Worm (Caenorhabditis elegans) whole organism, midembryonic: ENCODE measurements around the gene fbxb-118.
A peak's percentile ranks its signal among the peaks of the same experiment; 100 is the strongest.

Experiments
- T22C8.4 ChIP-seq: fragments of 200-800 bp; sonication (Bioruptor generic); IDR thresholded peaks from 2 replicates; pipeline ENCODE4 v1.3.6; 2022; ENCODE audit warnings: missing genetic modification characterization, missing compliant biosample characterization
- cog-1 ChIP-seq: sonication (generic microtip); optimal IDR thresholded peaks from 2 replicates; lab custom pipeline; 2016; ENCODE audit warnings: missing genetic modification characterization, missing compliant biosample characterization
- flt-1 ChIP-seq: fragments of 200-800 bp; sonication (Bioruptor generic); IDR thresholded peaks from 2 replicates; pipeline ENCODE4 v1.3.6; 2022; ENCODE audit warnings: missing genetic modification characterization, missing compliant biosample characterization
- klf-2 ChIP-seq: fragments of 200-800 bp; sonication (Bioruptor generic); conservative IDR thresholded peaks from 2 replicates; pipeline ENCODE4 v1.3.6; 2022; ENCODE audit warnings: missing genetic modification reagents, missing genetic modification characterization, missing compliant biosample characterization
- med-1 ChIP-seq: sonication (generic microtip); optimal IDR thresholded peaks from 2 replicates; lab custom pipeline; 2017; ENCODE audit warnings: missing genetic modification characterization, mild to moderate bottlenecking, missing compliant biosample characterization, antibody characterized with exemption, missing genetic modification reagents; ENCODE audit not compliant: insufficient read depth
- ref-1 ChIP-seq: fragments of 200-800 bp; sonication (Bioruptor generic); conservative IDR thresholded peaks from 2 replicates; pipeline ENCODE4 v1.3.6; 2022; ENCODE audit warnings: missing genetic modification reagents, missing genetic modification characterization, missing compliant biosample characterization
- tab-1 ChIP-seq: fragments of 200-800 bp; sonication (Bioruptor generic); IDR thresholded peaks from 2 replicates; pipeline ENCODE4 v1.3.6; 2022; ENCODE audit warnings: missing genetic modification characterization, missing compliant biosample characterization
- ztf-23 ChIP-seq: fragments of 200-800 bp; sonication (Bioruptor generic); IDR thresholded peaks from 2 replicates; pipeline ENCODE4 v1.3.6; 2022; ENCODE audit warnings: missing genetic modification reagents, missing genetic modification characterization, missing compliant biosample characterization
- ztf-29 ChIP-seq: fragments of 200-800 bp; sonication (Bioruptor generic); IDR thresholded peaks from 2 replicates; pipeline ENCODE4 v1.3.6; 2022; ENCODE audit warnings: missing genetic modification reagents, missing genetic modification characterization, missing compliant biosample characterization

The fbxb-118 gene

ce11 chrII:4082754-4083153 is 18.9 kb upstream of the fbxb-118 start, which contains the start of gene R11F4.2:
Gene R11F4.2 (plus strand): TSS chrII:4083054.
- no peak for TF ChIP-seq med-1 (GFP tag; lab: Kevin White, UChicago)
- TF ChIP-seq T22C8.4 (GFP tag; lab: Robert Waterston, UW) = no peak
- TF ChIP-seq klf-2 (GFP tag; lab: Robert Waterston, UW) = no peak
- no peak for TF ChIP-seq flt-1 (GFP tag; lab: Robert Waterston, UW)
- TF ChIP-seq ztf-23 (GFP tag; lab: Robert Waterston, UW) = no peak
- TF ChIP-seq ztf-29 (GFP tag; lab: Robert Waterston, UW) = no peak
- TF ChIP-seq cog-1 (tag; lab: Kevin White, UChicago) = no peak
- no peak for TF ChIP-seq ref-1 (GFP tag; lab: Robert Waterston, UW)

DNA sequence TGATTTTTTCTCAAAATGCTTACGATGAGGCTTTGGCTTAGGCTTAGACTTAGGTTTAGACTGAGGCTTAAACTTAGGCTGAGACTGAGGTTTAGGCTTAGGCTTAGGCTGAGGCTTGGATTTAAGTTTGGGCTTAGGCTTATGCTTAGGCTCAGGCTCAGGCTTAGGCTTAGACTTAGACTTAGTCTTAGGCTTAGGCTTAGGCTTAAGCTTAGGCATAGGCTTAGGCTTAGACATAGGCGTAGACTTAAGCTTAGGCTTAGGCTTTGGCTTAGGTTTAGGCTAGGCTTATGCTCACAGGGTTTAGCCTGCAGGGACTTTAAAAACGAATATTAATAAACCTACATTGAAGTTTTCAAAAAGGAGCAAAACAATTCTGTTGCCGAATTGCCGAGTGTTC is 18.0 kb upstream of the fbxb-118 start:
- TF ChIP-seq klf-2 (GFP tag; lab: Robert Waterston, UW) (no peak), flt-1 (GFP tag; lab: Robert Waterston, UW) (no peak), ztf-29 (GFP tag; lab: Robert Waterston, UW) (peak; percentile 64; the same call in 1 of the 2 replicates)

- TF ChIP-seq flt-1 (GFP tag; lab: Robert Waterston, UW) (no peak), ref-1 (GFP tag; lab: Robert Waterston, UW) (no peak), ztf-23 (GFP tag; lab: Robert Waterston, UW) (no peak)
Measured at ce11 chrII:4081141-4081540, 17.2 kb upstream of the fbxb-118 start.

DNA sequence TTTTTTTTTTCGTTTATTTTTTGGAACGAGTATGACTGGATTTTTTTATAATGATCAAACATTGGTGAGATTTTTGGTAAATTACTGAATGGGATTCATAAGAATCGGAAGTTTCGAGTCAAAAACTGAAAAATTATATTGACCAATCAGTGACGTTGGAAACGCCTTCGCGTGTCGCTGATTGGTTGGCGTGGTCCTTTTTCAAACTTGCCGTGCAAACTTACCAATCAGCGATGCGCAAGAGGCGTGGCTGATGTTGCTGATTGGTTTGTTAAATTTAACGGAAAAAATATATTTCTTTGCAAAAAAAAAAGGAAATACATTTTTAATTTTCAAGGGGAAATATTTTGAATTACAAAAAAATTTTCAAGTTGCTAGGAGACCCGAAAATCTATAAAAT is 10.8 kb upstream of the fbxb-118 start:
- TF ChIP-seq tab-1 = no peak
- TF ChIP-seq ztf-23 (GFP tag; lab: Robert Waterston, UW) = no peak
- TF ChIP-seq cog-1 (tag; lab: Kevin White, UChicago) = no peak
- TF ChIP-seq T22C8.4 (GFP tag; lab: Robert Waterston, UW) = no peak
- no peak for TF ChIP-seq ztf-29 (GFP tag; lab: Robert Waterston, UW)
- no peak for TF ChIP-seq ref-1 (GFP tag; lab: Robert Waterston, UW)
- TF ChIP-seq flt-1 (GFP tag; lab: Robert Waterston, UW) = no peak

DNA sequence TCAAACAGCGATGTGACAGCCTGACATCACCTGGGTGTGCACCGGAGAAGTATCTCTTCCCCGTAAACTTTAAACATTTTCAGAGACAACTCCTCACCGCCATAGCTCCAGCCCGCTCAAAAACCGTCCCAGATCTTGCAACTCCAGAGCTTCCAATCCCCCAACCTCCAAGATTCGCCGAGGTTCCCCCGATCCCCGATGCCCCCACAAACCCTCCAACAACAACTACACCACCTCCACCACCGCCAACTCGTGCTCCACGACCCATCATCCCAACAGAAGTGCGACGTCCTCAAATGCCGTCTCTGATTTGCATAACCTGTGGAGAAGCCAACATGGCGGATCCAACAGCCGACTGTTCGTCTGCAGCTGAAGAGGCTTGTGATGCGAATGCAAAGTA is 7.2 kb upstream of the fbxb-118 start:
- TF ChIP-seq klf-2 (GFP tag; lab: Robert Waterston, UW) (no peak), ztf-23 (GFP tag; lab: Robert Waterston, UW) (no peak), tab-1 (no peak), cog-1 (tag; lab: Kevin White, UChicago) (no peak), T22C8.4 (GFP tag; lab: Robert Waterston, UW) (no peak), med-1 (GFP tag; lab: Kevin White, UChicago) (no peak), ref-1 (GFP tag; lab: Robert Waterston, UW) (no peak), flt-1 (GFP tag; lab: Robert Waterston, UW) (no peak), ztf-29 (GFP tag; lab: Robert Waterston, UW) (no peak)

DNA sequence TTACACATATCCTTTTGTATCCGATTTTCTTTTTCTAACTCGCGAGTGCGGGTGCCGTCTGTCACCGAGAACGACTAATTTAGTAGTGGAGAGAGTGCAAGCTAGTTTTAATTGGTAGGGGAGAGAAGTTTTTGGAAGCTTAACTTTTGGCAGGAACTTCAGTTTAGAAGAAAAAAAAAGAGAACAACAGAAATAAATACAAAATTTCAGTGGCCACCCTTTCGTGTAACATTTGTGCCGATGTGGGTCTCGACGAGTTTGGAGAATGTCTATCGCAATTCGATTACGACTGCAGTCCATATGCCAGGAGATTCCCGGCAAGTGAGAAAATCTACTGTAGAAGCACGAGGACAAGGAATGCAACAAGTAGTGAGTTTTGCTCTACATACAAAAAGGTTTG is 4.2 kb upstream of the fbxb-118 start:
- no peak for TF ChIP-seq flt-1 (GFP tag; lab: Robert Waterston, UW)
- no peak for TF ChIP-seq klf-2 (GFP tag; lab: Robert Waterston, UW)
- no peak for TF ChIP-seq ztf-29 (GFP tag; lab: Robert Waterston, UW)
- TF ChIP-seq cog-1 (tag; lab: Kevin White, UChicago) = no peak
- no peak for TF ChIP-seq ref-1 (GFP tag; lab: Robert Waterston, UW)

ce11 chrII:4067258-4067657 is 3.4 kb upstream of the fbxb-118 start, which contains the start of gene W06A11.1:
Gene W06A11.1 (plus strand): TSS chrII:4067558.
- TF ChIP-seq ztf-23 (GFP tag; lab: Robert Waterston, UW) (no peak), klf-2 (GFP tag; lab: Robert Waterston, UW) (no peak), flt-1 (GFP tag; lab: Robert Waterston, UW) (no peak)

DNA sequence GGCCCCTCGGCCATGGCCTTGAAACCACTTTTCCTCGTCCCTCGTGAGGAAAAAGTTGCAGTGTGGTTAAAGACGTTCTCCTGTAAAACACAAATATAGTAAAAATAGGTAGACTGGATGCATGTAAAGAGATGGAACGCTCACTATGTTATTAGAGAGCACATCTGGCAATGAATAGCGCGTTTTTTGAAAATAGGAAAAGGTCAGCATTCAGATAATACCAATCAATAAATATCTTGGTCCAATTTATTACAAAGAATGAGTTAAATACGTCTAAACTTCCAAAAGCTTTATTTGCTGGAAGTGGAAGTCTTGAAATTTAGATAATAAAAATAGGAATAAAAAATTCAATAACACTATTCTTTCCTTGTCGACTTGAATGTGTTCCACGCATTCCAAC is 1.4 kb downstream of the fbxb-118 start, which contains the start of gene gadr-4:
gadr-4 (minus strand) TSS at position 101 of the 400 bp plus-strand sequence.
- TF ChIP-seq ztf-23 (GFP tag; lab: Robert Waterston, UW) (no peak), T22C8.4 (GFP tag; lab: Robert Waterston, UW) (no peak), flt-1 (GFP tag; lab: Robert Waterston, UW) (no peak), tab-1 (no peak), med-1 (GFP tag; lab: Kevin White, UChicago) (no peak), ref-1 (GFP tag; lab: Robert Waterston, UW) (no peak), klf-2 (GFP tag; lab: Robert Waterston, UW) (no peak), cog-1 (tag; lab: Kevin White, UChicago) (no peak), ztf-29 (GFP tag; lab: Robert Waterston, UW) (no peak)

DNA sequence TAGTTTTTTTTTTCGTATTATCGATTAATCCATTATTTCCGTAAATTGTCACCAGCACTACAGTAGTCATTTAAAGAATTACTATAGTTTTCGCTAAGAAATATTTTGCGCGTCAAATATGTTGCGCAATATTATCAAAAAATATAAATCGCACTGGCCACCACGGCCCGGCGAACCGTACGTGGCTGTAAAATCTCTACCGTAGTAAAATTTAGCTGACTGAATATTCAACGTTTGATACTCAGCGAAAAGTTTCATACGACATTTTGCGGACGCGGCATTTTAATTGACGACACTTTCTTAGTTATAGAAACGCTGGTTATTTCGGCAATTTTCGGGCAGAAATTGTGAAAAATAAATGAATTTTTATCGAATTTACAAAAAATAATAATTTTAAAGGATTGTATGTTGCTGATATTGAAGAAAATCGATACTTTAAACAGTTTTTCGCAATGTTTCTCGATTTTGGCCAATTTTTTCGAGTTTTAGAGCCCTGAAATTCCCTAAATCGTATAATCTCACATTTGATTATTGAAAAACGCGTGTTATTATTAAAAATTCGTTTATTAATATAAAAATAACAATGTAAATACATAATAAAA is 16.0 kb downstream of the fbxb-118 start:
- TF ChIP-seq flt-1 (GFP tag; lab: Robert Waterston, UW) = peak; percentile 56; the same call in 1 of the 2 replicates
- TF ChIP-seq ztf-23 (GFP tag; lab: Robert Waterston, UW) = peak; percentile 79
- 0 out of 2 replicates have a peak, but pooled peaks have one; percentile 35 for TF ChIP-seq ztf-29 (GFP tag; lab: Robert Waterston, UW)
- TF ChIP-seq klf-2 (GFP tag; lab: Robert Waterston, UW) = 0 out of 2 replicates have a peak, but pooled peaks have one; percentile 55

ce11 chrII:4045396-4045795 is 18.5 kb downstream of the fbxb-118 start, which contains the start of gene K07D4.2:
Gene K07D4.2 (minus strand): TSS chrII:4045496.
- no peak for TF ChIP-seq cog-1 (tag; lab: Kevin White, UChicago)
- TF ChIP-seq T22C8.4 (GFP tag; lab: Robert Waterston, UW) = no peak
- no peak for TF ChIP-seq klf-2 (GFP tag; lab: Robert Waterston, UW)
- TF ChIP-seq ztf-29 (GFP tag; lab: Robert Waterston, UW) = no peak
- no peak for TF ChIP-seq flt-1 (GFP tag; lab: Robert Waterston, UW)
- no peak for TF ChIP-seq tab-1
- TF ChIP-seq ref-1 (GFP tag; lab: Robert Waterston, UW) = no peak
- no peak for TF ChIP-seq med-1 (GFP tag; lab: Kevin White, UChicago)
- no peak for TF ChIP-seq ztf-23 (GFP tag; lab: Robert Waterston, UW)
